Fruit fly (Drosophila melanogaster): ENCODE results near the gene ND-20L.

The ND-20L gene

dm6 chr3R:29470122-29470521 is 45.4 kb upstream of the ND-20L start (continued):
- TF ChIP-seq tx (GFP tag; optimal IDR thresholded peaks at IDR 0.05) (peak; percentile 5), Ssrp (tag; optimal IDR thresholded peaks at IDR 0.05) (no peak), CG14667 (GFP tag; IDR thresholded peaks at IDR 0.05) (no peak), Neu2 (GFP tag; optimal IDR thresholded peaks at IDR 0.05; ENCODE audit: borderline replicate concordance) (no peak), H2.0 (GFP tag; IDR thresholded peaks at IDR 0.05) (0 out of 2 replicates have a peak, but pooled peaks have one; percentile 5), zfh2 (GFP tag; optimal IDR thresholded peaks at IDR 0.05) (no peak), mld (GFP tag; IDR thresholded peaks at IDR 0.05; ENCODE audit: partially characterized antibody) (no peak), lbe (GFP tag; optimal IDR thresholded peaks at IDR 0.05) (no peak), CG12391 (tag; optimal IDR thresholded peaks at IDR 0.05) (peak; percentile 4), CG2199 (GFP tag; IDR thresholded peaks at IDR 0.05) (no peak), CG12769 (tag; optimal IDR thresholded peaks at IDR 0.05) (peak; percentile 15), Meics (GFP tag; optimal IDR thresholded peaks at IDR 0.05) (no peak), HLH3B (GFP tag; IDR thresholded peaks at IDR 0.05) (no peak), dmrt11E (tag; optimal IDR thresholded peaks at IDR 0.05) (no peak), CG9876 (GFP tag; optimal IDR thresholded peaks at IDR 0.05) (no peak), sens (GFP tag) (peak; percentile 47), CG6765 (GFP tag; optimal IDR thresholded peaks at IDR 0.05) (no peak), Asciz (GFP tag; optimal IDR thresholded peaks at IDR 0.05) (no peak), Trl (optimal IDR thresholded peaks at IDR 0.05) (no peak), Trl (GFP tag; optimal IDR thresholded peaks at IDR 0.05) (no peak), disco-r (GFP tag; optimal IDR thresholded peaks at IDR 0.05) (no peak), shn (GFP tag; optimal IDR thresholded peaks at IDR 0.05) (no peak), CG15696 (tag; optimal IDR thresholded peaks at IDR 0.05) (no peak), CG7556 (GFP tag; optimal IDR thresholded peaks at IDR 0.05) (no peak), Sox102F (GFP tag; optimal IDR thresholded peaks at IDR 0.05) (peak; percentile 19), cad (GFP tag; optimal IDR thresholded peaks at IDR 0.05) (no peak), NC2β (GFP tag; optimal IDR thresholded peaks at IDR 0.05) (no peak), CG18764 (GFP tag; optimal IDR thresholded peaks at IDR 0.05) (no peak), Hr51 (GFP tag; optimal IDR thresholded peaks at IDR 0.05) (peak in 1 of 2 experiments; percentile 22), CG2120 (GFP tag; optimal IDR thresholded peaks at IDR 0.05) (peak; percentile 22), Xbp1 (GFP tag; optimal IDR thresholded peaks at IDR 0.05) (peak; percentile 29), mam (GFP tag; optimal IDR thresholded peaks at IDR 0.05) (no peak), bsh (GFP tag; optimal IDR thresholded peaks at IDR 0.05) (peak in 1 of 2 experiments; percentile 41), Atf6 (GFP tag; IDR thresholded peaks at IDR 0.05) (no peak), CG1603 (tag; optimal IDR thresholded peaks at IDR 0.05) (peak; percentile 8), Hsf (GFP tag; optimal IDR thresholded peaks at IDR 0.05) (peak; percentile 14), CG2678 (tag; optimal IDR thresholded peaks at IDR 0.05) (no peak), CG4282 (GFP tag; optimal IDR thresholded peaks at IDR 0.05) (no peak), ttk (GFP tag; IDR thresholded peaks at IDR 0.05) (no peak), CG9609 (GFP tag; optimal IDR thresholded peaks at IDR 0.05) (no peak), Xrp1 (GFP tag; IDR thresholded peaks at IDR 0.05) (no peak), Ada2b (GFP tag; IDR thresholded peaks at IDR 0.05) (no peak), slou (GFP tag; optimal IDR thresholded peaks at IDR 0.05) (no peak), CG17802 (tag; optimal IDR thresholded peaks at IDR 0.05) (no peak)
